Worm (Caenorhabditis elegans) whole organism, L1 larva: Measurements from ENCODE around the gene pptr-2.

Experiments
- ama-1 ChIP-seq: fragments of 150-350 bp; optimal IDR thresholded peaks from 2 replicates; lab custom pipeline; 2014
- ceh-90 ChIP-seq: sonication (generic microtip); optimal IDR thresholded peaks from 2 replicates; lab custom pipeline; 2016; ENCODE audit warnings: missing genetic modification characterization, missing compliant biosample characterization
- ces-1 ChIP-seq: fragments of 150-350 bp; optimal IDR thresholded peaks from 2 replicates; lab custom pipeline; 2014; ENCODE audit warnings: missing biosample characterization, missing genetic modification reagents, missing genetic modification characterization
- egl-13 ChIP-seq: sonication (generic microtip); optimal IDR thresholded peaks from 2 replicates; lab custom pipeline; 2016; ENCODE audit warnings: missing genotype, missing genetic modification reagents, missing genetic modification characterization, missing compliant biosample characterization
- egl-27 ChIP-seq, 2 experiments: fragments of 150-350 bp in 1 of 2; sonication (generic microtip); optimal IDR thresholded peaks; 3 replicates each; lab custom pipeline; 2017 to 2018; ENCODE audit warnings: missing biosample characterization in 2 of 2, missing genetic modification characterization in 2 of 2, missing genetic modification reagents in 2 of 2
- lin-15B ChIP-seq: fragments of 150-350 bp; sonication (generic microtip); optimal IDR thresholded peaks from 3 replicates; lab custom pipeline; 2014; ENCODE audit warnings: missing biosample characterization, missing genetic modification characterization
- nhr-11 ChIP-seq: fragments of 150-350 bp; optimal IDR thresholded peaks from 2 replicates; lab custom pipeline; 2014; ENCODE audit warnings: missing biosample characterization, missing genetic modification characterization
- nhr-237 ChIP-seq: fragments of 150-350 bp; optimal IDR thresholded peaks from 2 replicates; lab custom pipeline; 2014; ENCODE audit warnings: missing biosample characterization, missing genetic modification characterization
- nhr-84 ChIP-seq: sonication (generic microtip); optimal IDR thresholded peaks from 2 replicates; lab custom pipeline; 2017; ENCODE audit warnings: missing biosample characterization, missing genetic modification characterization
- zag-1 ChIP-seq: fragments of 150-350 bp; optimal IDR thresholded peaks from 2 replicates; lab custom pipeline; 2014; ENCODE audit warnings: missing biosample characterization, missing genetic modification characterization
- ztf-11 ChIP-seq, 2 experiments: sonication (generic microtip); optimal IDR thresholded peaks; 2 replicates each; lab custom pipeline; 2016 to 2017; ENCODE audit warnings: missing genetic modification characterization in 2 of 2, missing biosample characterization in 1 of 2, missing compliant biosample characterization in 1 of 2

ce11 chrV:11014758-11015157, 20.0 kb downstream of the pptr-2 start:
- no peak for TF ChIP-seq ceh-90 (tag; lab: Kevin White, UChicago)
- TF ChIP-seq ama-1: no peak
- no peak for TF ChIP-seq ces-1 (GFP tag; lab: Kevin White, UChicago)
- TF ChIP-seq lin-15B: no peak
- TF ChIP-seq zag-1 (tag; lab: Kevin White, UChicago): no peak
- TF ChIP-seq nhr-237 (tag; lab: Kevin White, UChicago): no peak
- TF ChIP-seq egl-27 (tag; optimal IDR thresholded peaks at IDR 0.05; lab: Kevin White, UChicago): no peak
- TF ChIP-seq egl-13 (tag; lab: Kevin White, UChicago): no peak
- TF ChIP-seq nhr-84 (tag; lab: Kevin White, UChicago): no peak
- TF ChIP-seq ztf-11 (tag; optimal IDR thresholded peaks at IDR 0.05; lab: Kevin White, UChicago): no peak
- no peak for TF ChIP-seq nhr-11 (tag; lab: Kevin White, UChicago)
